Fruit fly (Drosophila melanogaster): Measurements from ENCODE around the gene TfIIEalpha.
A peak's percentile ranks its signal among the peaks of the same experiment; 100 is the strongest.

Gene TfIIEalpha

DNA sequence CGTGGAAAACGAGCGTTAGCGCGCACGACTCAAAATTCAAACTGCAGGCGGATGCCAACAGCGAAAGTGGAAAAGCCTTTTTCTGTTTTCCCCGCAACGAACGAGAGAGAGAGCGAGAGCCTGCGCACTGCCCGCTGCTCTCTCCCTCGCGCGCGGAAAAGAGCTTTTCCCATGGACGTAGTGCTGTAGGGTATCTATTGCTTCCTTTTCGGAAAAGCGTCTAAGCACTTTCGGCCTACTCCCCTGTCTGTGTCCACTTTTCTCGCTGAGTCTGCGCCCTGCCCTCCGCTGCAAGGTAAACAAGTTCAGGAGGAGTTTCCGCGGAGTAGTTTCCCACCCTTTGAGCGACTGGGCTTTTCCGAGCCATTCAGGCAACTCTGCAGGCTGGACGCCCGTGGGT lies 1.5 kb upstream of the TfIIEalpha start, which contains the start of gene CG32085 (continued):
- TF ChIP-seq gsb-n (tag; optimal IDR thresholded peaks at IDR 0.05) (no peak), ab (GFP tag; optimal IDR thresholded peaks at IDR 0.05) (no peak), az2 (GFP tag; optimal IDR thresholded peaks at IDR 0.05) (peak; percentile 56), CG14050 (GFP tag; IDR thresholded peaks at IDR 0.05) (no peak), Stat92E (GFP tag; optimal IDR thresholded peaks at IDR 0.05) (no peak), zfh2 (GFP tag; optimal IDR thresholded peaks at IDR 0.05) (peak; percentile 71), mirr (GFP tag; optimal IDR thresholded peaks at IDR 0.05) (peak; percentile 10), Xrp1 (GFP tag; IDR thresholded peaks at IDR 0.05) (no peak; the same call in 1 of the 2 replicates), CG13624 (GFP tag; optimal IDR thresholded peaks at IDR 0.05) (peak; percentile 75), Myb (GFP tag; optimal IDR thresholded peaks at IDR 0.05) (peak; percentile 53), NK7.1 (GFP tag; optimal IDR thresholded peaks at IDR 0.05) (peak; percentile 62), CG10654 (GFP tag; optimal IDR thresholded peaks at IDR 0.05) (peak; percentile 23), psq (GFP tag; optimal IDR thresholded peaks at IDR 0.05) (no peak), pan (optimal IDR thresholded peaks at IDR 0.05) (no peak), pan (GFP tag; optimal IDR thresholded peaks at IDR 0.05 in 1 of 2, IDR thresholded peaks at IDR 0.05 in 1 of 2) (peak in 1 of 2 experiments; percentile 54), mld (GFP tag; IDR thresholded peaks at IDR 0.05; ENCODE audit: partially characterized antibody) (0 out of 3 replicates have a peak, but pooled peaks have one; percentile 47), ewg (GFP tag; optimal IDR thresholded peaks at IDR 0.05) (peak; percentile 99), Antp (GFP tag; optimal IDR thresholded peaks at IDR 0.05) (peak; percentile 84), CG12769 (tag; optimal IDR thresholded peaks at IDR 0.05) (peak; percentile 83), dmrt11E (tag; optimal IDR thresholded peaks at IDR 0.05) (no peak), Dip2 (GFP tag; IDR thresholded peaks at IDR 0.05) (no peak), CG4820 (GFP tag; optimal IDR thresholded peaks at IDR 0.05) (peak; percentile 22), CG13894 (tag; optimal IDR thresholded peaks at IDR 0.05) (peak; percentile 75), wor (GFP tag; IDR thresholded peaks at IDR 0.05) (no peak), Trl (optimal IDR thresholded peaks at IDR 0.05) (peak; percentile 60 to 61), Trl (GFP tag; optimal IDR thresholded peaks at IDR 0.05) (peak; percentile 88), rib (GFP tag; IDR thresholded peaks at IDR 0.05) (peak; percentile 51; the same call in 1 of the 2 replicates), CG14965 (GFP tag; optimal IDR thresholded peaks at IDR 0.05; ENCODE audit: borderline replicate concordance) (no peak), CG4730 (GFP tag; IDR thresholded peaks at IDR 0.05) (peak; percentile 54; the same call in 1 of the 2 replicates), fd102C (GFP tag; optimal IDR thresholded peaks at IDR 0.05) (no peak), sens (GFP tag) (peak; percentile 83), sisA (GFP tag; IDR thresholded peaks at IDR 0.05) (peak; percentile 48), Max (GFP tag; optimal IDR thresholded peaks at IDR 0.05) (no peak), eyg (GFP tag; optimal IDR thresholded peaks at IDR 0.05) (peak; percentile 53), CG31224 (GFP tag; IDR thresholded peaks at IDR 0.05) (0 out of 2 replicates have a peak, but pooled peaks have one; percentile 33), lov (optimal IDR thresholded peaks at IDR 0.05) (no peak), lov (GFP tag; IDR thresholded peaks at IDR 0.05) (no peak), Bteb2 (GFP tag; optimal IDR thresholded peaks at IDR 0.05) (peak; percentile 20), tin (GFP tag; optimal IDR thresholded peaks at IDR 0.05) (peak; percentile 71), nau (GFP tag; optimal IDR thresholded peaks at IDR 0.05) (peak; percentile 26), CG2889 (GFP tag; IDR thresholded peaks at IDR 0.05) (0 out of 3 replicates have a peak, but pooled peaks have one; percentile 59), CG11504 (tag; optimal IDR thresholded peaks at IDR 0.05) (peak; percentile 45), ase (GFP tag; IDR thresholded peaks at IDR 0.05) (peak; percentile 38; the same call in 1 of the 3 replicates), dysf (GFP tag; IDR thresholded peaks at IDR 0.05) (peak; percentile 82), B-H1 (GFP tag; IDR thresholded peaks at IDR 0.05) (peak; percentile 49; the same call in 2 of the 3 replicates), CG6654 (GFP tag; optimal IDR thresholded peaks at IDR 0.05) (peak; percentile 3), prd (optimal IDR thresholded peaks at IDR 0.05) (no peak), prd (GFP tag; IDR thresholded peaks at IDR 0.05) (peak; percentile 55), CG2199 (GFP tag; IDR thresholded peaks at IDR 0.05) (0 out of 3 replicates have a peak, but pooled peaks have one; percentile 39), ci (GFP tag; IDR thresholded peaks at IDR 0.05) (peak; percentile 79; the same call in 2 of the 3 replicates), CG17328 (GFP tag; IDR thresholded peaks at IDR 0.05) (no peak), CG9727 (GFP tag; optimal IDR thresholded peaks at IDR 0.05) (no peak), CG9932 (GFP tag; IDR thresholded peaks at IDR 0.05) (peak; percentile 84)

Measured in whole organism, embryonic.